Fruit fly (Drosophila melanogaster) whole organism, pupa: ENCODE results near the gene CG1161.

Experiments
- CG10348 ChIP-seq: fragments of 200-800 bp; sonication (Bioruptor generic); IDR thresholded peaks from 2 replicates; pipeline ENCODE4 v1.3.6; 2022; ENCODE audit warnings: missing biosample characterization, missing genetic modification characterization
- CG12605 ChIP-seq: fragments of 200-800 bp; sonication (Bioruptor generic); IDR thresholded peaks from 2 replicates; pipeline ENCODE4 v1.3.6; 2022; ENCODE audit warnings: missing biosample characterization, missing genetic modification characterization
- CG13204 ChIP-seq: fragments of 200-800 bp; sonication (Bioruptor generic); optimal IDR thresholded peaks from 2 replicates; lab custom pipeline; 2018; ENCODE audit warnings: missing biosample characterization, mild to moderate bottlenecking, missing genetic modification characterization, moderate library complexity
- CG14655 ChIP-seq: fragments of 200-800 bp; sonication (Bioruptor generic); optimal IDR thresholded peaks from 3 replicates; lab custom pipeline; 2017; ENCODE audit warnings: mild to moderate bottlenecking, missing biosample characterization, missing genetic modification reagents, missing genetic modification characterization
- CG15710 ChIP-seq: fragments of 200-800 bp; sonication (Bioruptor generic); optimal IDR thresholded peaks from 2 replicates; lab custom pipeline; 2018; ENCODE audit warnings: missing biosample characterization, mild to moderate bottlenecking, missing genetic modification characterization, moderate library complexity
- CG17806 ChIP-seq: fragments of 200-800 bp; sonication (Bioruptor generic); optimal IDR thresholded peaks from 2 replicates; lab custom pipeline; 2018; ENCODE audit warnings: missing biosample characterization, mild to moderate bottlenecking, missing genetic modification characterization, moderate library complexity
- CG32121 ChIP-seq: fragments of 200-800 bp; sonication (Bioruptor generic); IDR thresholded peaks from 2 replicates; pipeline ENCODE4 v1.3.6; 2022; ENCODE audit warnings: missing biosample characterization, missing genetic modification characterization
- CG34367 ChIP-seq: fragments of 200-800 bp; sonication (Bioruptor generic); optimal IDR thresholded peaks from 2 replicates; lab custom pipeline; 2018; ENCODE audit warnings: missing biosample characterization, mild to moderate bottlenecking, missing genetic modification characterization
- CG4496 ChIP-seq: fragments of 200-800 bp; sonication (Bioruptor generic); IDR thresholded peaks from 3 replicates; pipeline ENCODE4 v1.3.6; 2022; ENCODE audit warnings: missing biosample characterization, missing genetic modification characterization
- CG8159 ChIP-seq: fragments of 200-800 bp; sonication (Bioruptor generic); optimal IDR thresholded peaks from 3 replicates; lab custom pipeline; 2018; ENCODE audit warnings: missing biosample characterization, mild to moderate bottlenecking, missing genetic modification characterization, moderate library complexity
- CG9948 ChIP-seq: fragments of 200-800 bp; sonication (Bioruptor generic); optimal IDR thresholded peaks from 2 replicates; lab custom pipeline; 2018; ENCODE audit warnings: missing biosample characterization, mild to moderate bottlenecking, missing genetic modification characterization, moderate library complexity
- D1 ChIP-seq: fragments of 200-800 bp; sonication (Bioruptor generic); optimal IDR thresholded peaks from 2 replicates; lab custom pipeline; 2018; ENCODE audit warnings: missing biosample characterization, mild to moderate bottlenecking, missing genetic modification characterization, moderate library complexity
- EcR ChIP-seq: fragments of 200-800 bp; sonication (Bioruptor generic); optimal IDR thresholded peaks from 3 replicates; lab custom pipeline; 2019; ENCODE audit warnings: missing biosample characterization, missing genetic modification characterization, mild to moderate bottlenecking, moderate library complexity, missing genetic modification reagents
- Ets98B ChIP-seq: fragments of 200-800 bp; sonication (Bioruptor generic); IDR thresholded peaks from 2 replicates; pipeline ENCODE4 v1.3.6; 2022; ENCODE audit warnings: missing biosample characterization, missing genetic modification characterization
- Pif1A ChIP-seq: fragments of 200-800 bp; sonication (Bioruptor generic); optimal IDR thresholded peaks from 3 replicates; lab custom pipeline; 2016; ENCODE audit warnings: missing biosample characterization, missing genetic modification characterization
- Pif1B ChIP-seq: fragments of 200-800 bp; sonication (Bioruptor generic); optimal IDR thresholded peaks from 3 replicates; lab custom pipeline; 2016; ENCODE audit warnings: missing biosample characterization, missing genetic modification characterization
- Snoo ChIP-seq: fragments of 200-800 bp; sonication (Bioruptor generic); optimal IDR thresholded peaks from 3 replicates; lab custom pipeline; 2017; ENCODE audit warnings: missing biosample characterization, mild to moderate bottlenecking, missing genetic modification characterization, inconsistent platforms
- fd96Ca ChIP-seq: fragments of 200-800 bp; sonication (Bioruptor generic); IDR thresholded peaks from 3 replicates; pipeline ENCODE4 v1.3.6; 2022; ENCODE audit warnings: missing biosample characterization, missing genetic modification characterization
- gl ChIP-seq: fragments of 200-800 bp; sonication (Bioruptor generic); optimal IDR thresholded peaks from 2 replicates; lab custom pipeline; 2018; ENCODE audit warnings: missing biosample characterization, mild to moderate bottlenecking, missing genetic modification characterization
- rn ChIP-seq: fragments of 200-800 bp; sonication (Bioruptor generic); IDR thresholded peaks from 2 replicates; pipeline ENCODE4 v1.3.6; 2022; ENCODE audit warnings: missing biosample characterization, missing genetic modification characterization

CG1161 gene

DNA sequence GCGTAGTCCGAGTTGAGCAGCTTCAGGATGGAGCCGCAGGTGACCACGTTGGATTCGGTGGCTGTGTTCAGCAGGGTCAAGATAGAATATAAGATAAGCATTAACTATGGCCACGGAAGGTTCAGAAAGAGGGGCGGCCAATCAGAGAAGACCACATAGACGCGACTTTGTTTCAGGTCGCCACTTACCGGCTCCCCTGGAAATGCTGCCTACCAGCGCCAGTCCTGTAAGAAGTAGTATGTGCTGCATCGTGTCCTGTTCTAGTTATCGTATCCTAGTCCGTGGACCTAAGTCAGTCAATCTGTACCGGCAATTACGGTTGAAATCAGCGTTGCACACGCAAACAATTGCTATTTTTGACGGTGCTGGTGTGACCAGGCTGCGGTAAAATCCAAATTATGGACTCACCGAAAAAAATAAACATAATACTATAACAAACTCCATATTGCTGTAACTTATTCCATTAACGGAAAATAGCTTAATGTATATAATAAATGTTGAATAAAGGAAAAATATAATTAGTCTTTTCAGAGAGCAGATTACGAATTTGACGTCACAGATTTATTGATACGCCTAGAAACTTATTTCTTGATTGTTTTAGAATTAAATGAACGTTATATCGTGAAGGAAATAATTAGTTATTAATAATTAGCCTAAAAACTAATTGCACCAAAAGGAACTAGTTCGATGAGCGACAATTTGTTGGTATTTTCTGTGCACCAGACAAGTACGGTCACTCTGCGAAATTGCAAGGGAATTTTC lies at the start of gene CG1161, which contains the start of gene CG11999:
CG1161 (plus strand) TSS at position 720 of the 762 bp plus-strand sequence.
CG11999 (minus strand) TSS at position 375 of the 762 bp plus-strand sequence.
- TF ChIP-seq CG8159 (peak; percentile 48), CG10348 (GFP tag; lab: Robert Waterston, UW) (no peak), gl (tag; lab: Kevin White, UChicago) (no peak), Pif1A (no peak), CG32121 (no peak), CG13204 (GFP tag; lab: Kevin White, UChicago) (no peak)

DNA sequence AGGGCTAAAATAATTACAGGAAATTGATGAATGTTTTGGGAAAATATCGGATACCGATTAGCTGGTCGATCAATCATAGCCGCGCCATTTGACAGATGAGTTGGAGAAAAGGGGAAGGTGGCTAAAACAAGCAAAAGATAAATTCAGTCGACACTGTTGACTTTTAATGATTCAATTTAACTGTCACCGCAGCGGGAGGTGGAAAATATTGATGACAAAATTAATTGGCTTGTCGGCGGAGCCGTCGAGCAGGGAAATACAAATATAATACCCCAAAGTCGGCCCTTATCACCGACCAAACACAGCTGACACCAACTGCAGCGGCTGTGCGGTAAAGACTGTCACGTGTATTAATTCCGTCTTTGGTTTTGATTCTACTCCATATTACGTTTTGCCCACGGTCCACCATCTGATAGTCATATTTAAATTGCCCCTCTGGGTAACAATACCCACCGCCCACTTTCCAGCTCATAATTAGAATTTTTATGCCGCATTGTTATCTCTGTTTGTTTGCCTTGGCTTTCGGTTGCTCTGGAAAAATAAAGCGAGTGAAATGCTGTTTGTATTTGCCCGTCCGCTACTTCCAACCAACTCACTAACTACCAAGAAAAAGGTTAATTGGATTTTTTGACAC lies 48.9 kb upstream of the CG1161 start:
- no peak for TF ChIP-seq CG12605 (GFP tag; lab: Robert Waterston, UW)
- TF ChIP-seq gl (tag; lab: Kevin White, UChicago): no peak
- no peak for TF ChIP-seq EcR
- TF ChIP-seq CG14655 (GFP tag; lab: Kevin White, UChicago): no peak
- TF ChIP-seq CG34367: no peak
- no peak for TF ChIP-seq CG13204 (GFP tag; lab: Kevin White, UChicago)
- no peak for TF ChIP-seq rn (GFP tag; lab: Robert Waterston, UW)
- TF ChIP-seq CG8159: no peak
- TF ChIP-seq fd96Ca (GFP tag; lab: Robert Waterston, UW): no peak
- no peak for TF ChIP-seq CG4496
- TF ChIP-seq Snoo (tag; lab: Kevin White, UChicago): no peak
- no peak for TF ChIP-seq Pif1B
- no peak for TF ChIP-seq CG17806
- TF ChIP-seq Ets98B (GFP tag; lab: Robert Waterston, UW): no peak
- no peak for TF ChIP-seq CG9948 (tag; lab: Kevin White, UChicago)

DNA sequence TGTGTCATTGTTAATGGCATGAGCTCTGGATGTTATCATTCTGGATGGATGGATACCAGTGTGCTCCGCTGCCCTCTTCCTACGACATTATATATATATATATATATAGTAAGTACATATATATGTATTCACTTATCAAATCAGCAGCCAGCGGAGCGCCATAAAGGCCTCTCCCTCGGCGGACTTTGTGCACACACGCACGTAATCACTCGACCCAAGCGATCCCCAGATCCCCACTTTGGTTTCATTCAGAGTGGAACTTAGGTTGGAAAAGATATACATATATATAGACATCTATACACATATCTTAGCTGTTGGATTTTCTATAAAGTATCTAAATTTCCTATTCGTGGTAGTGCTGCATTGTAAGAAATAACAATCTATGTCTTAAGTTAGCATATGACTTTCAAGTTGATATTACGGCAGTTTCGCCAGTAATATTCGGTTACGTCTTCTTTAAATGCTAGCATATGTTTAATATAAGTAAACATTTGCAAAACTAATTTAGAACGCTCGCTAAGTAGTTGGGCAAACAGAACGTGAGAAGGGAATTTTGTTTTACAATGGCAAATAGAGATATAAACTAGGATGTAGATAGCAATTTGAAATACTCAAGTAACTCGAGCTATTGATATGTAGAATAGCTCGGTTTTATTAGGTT lies 46.6 kb upstream of the CG1161 start:
- TF ChIP-seq Pif1B (no peak), CG9948 (tag; lab: Kevin White, UChicago) (no peak), Ets98B (GFP tag; lab: Robert Waterston, UW) (no peak), CG32121 (no peak), gl (tag; lab: Kevin White, UChicago) (peak; percentile 23), CG17806 (no peak), CG8159 (no peak), CG10348 (GFP tag; lab: Robert Waterston, UW) (no peak)
- TF ChIP-seq, all 21 proteins: peak for 1

- TF ChIP-seq Pif1B (no peak), Ets98B (GFP tag; lab: Robert Waterston, UW) (no peak), CG14655 (GFP tag; lab: Kevin White, UChicago) (no peak), CG32121 (no peak), D1 (tag; lab: Kevin White, UChicago) (no peak), rn (GFP tag; lab: Robert Waterston, UW) (no peak), fd96Ca (GFP tag; lab: Robert Waterston, UW) (no peak)
Observed at dm6 chr3R:5309234-5309798, 45.6 kb upstream of the CG1161 start.

DNA sequence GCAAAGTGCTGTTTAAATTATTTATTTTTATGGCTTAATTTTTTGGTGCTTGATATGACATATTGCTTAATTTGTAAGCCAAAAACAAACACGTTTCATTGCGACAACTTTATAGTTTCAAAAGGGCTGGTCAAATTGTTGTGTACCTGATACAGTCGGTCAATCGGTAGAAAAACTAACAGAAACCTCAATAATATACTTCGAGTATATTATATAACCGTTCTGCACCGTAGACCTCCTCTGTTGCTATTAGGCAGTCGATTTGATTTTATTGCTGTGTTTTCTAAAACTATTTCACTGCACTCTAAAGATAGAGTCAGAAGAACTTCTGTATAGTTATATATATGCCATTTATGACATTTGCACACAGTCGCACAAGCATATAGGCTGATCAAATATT lies 44.6 kb upstream of the CG1161 start:
- no peak for TF ChIP-seq D1 (tag; lab: Kevin White, UChicago)
- TF ChIP-seq CG14655 (GFP tag; lab: Kevin White, UChicago): no peak
- no peak for TF ChIP-seq Snoo (tag; lab: Kevin White, UChicago)
- TF ChIP-seq Ets98B (GFP tag; lab: Robert Waterston, UW): no peak
- no peak for TF ChIP-seq CG9948 (tag; lab: Kevin White, UChicago)
- TF ChIP-seq EcR: no peak
- no peak for TF ChIP-seq CG13204 (GFP tag; lab: Kevin White, UChicago)
- no peak for TF ChIP-seq CG17806
- no peak for TF ChIP-seq fd96Ca (GFP tag; lab: Robert Waterston, UW)
- no peak for TF ChIP-seq CG10348 (GFP tag; lab: Robert Waterston, UW)
- no peak for TF ChIP-seq rn (GFP tag; lab: Robert Waterston, UW)
- no peak for TF ChIP-seq CG4496
- TF ChIP-seq Pif1A: no peak
- TF ChIP-seq CG32121: no peak
- TF ChIP-seq CG15710 (tag; lab: Kevin White, UChicago): no peak

- no peak for TF ChIP-seq fd96Ca (GFP tag; lab: Robert Waterston, UW)
- TF ChIP-seq EcR: peak; percentile 73
Observed at dm6 chr3R:5315050-5315643, 39.7 kb upstream of the CG1161 start.
